Worm (Caenorhabditis elegans): Measurements from ENCODE around the gene str-149.

The str-149 gene

DNA sequence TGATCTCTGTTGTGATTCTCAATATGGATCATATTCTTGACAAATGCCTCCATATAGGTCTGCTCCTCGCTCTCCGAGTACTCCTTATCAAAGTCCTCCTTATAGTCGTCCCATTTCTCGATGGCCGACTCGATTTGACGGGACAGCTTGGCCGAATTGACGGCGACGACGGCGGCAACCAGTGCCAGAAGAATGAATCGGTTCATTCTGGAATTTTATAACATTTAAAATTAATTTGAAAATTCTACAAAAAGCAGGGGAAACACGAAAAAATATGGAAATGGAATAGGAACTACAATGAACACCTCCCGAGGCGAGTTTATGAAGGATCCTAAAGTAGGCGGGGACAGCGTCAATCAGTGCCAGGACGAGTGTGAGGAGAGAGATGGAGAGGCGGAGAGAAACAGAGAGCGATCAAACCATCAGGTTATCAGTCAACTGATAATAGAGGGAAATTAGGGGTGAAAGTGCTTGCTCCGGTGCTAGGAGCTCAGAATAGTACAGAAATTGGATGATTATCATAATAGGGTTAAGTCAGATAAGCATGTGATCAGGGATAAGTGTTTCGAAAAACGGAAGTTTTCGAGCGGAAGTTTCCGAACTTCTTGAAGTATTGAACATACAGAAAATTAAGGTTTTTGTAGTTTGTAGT, 22.0 kb downstream of the str-149 start, which contains the start of gene cpl-1:
Gene cpl-1 (minus strand): TSS at position 207 of the 652 bp plus-strand sequence.
- TF ChIP-seq pqm-1 (tag; optimal IDR thresholded peaks at IDR 0.05), result peak; percentile 77
- TF ChIP-seq lin-15B (tag; optimal IDR thresholded peaks at IDR 0.05), result no peak
- no peak for TF ChIP-seq eor-1 (tag; optimal IDR thresholded peaks at IDR 0.05)
- peak; percentile 82 for TF ChIP-seq ama-1 (optimal IDR thresholded peaks at IDR 0.05)
- peak; percentile 16 for TF ChIP-seq nfya-1 (tag; optimal IDR thresholded peaks at IDR 0.05; ENCODE audit: insufficient read depth)
- peak; percentile 69 for TF ChIP-seq jun-1 (tag; optimal IDR thresholded peaks at IDR 0.05)
- peak; percentile 95 for TF ChIP-seq elt-2 (tag; optimal IDR thresholded peaks at IDR 0.05)

DNA sequence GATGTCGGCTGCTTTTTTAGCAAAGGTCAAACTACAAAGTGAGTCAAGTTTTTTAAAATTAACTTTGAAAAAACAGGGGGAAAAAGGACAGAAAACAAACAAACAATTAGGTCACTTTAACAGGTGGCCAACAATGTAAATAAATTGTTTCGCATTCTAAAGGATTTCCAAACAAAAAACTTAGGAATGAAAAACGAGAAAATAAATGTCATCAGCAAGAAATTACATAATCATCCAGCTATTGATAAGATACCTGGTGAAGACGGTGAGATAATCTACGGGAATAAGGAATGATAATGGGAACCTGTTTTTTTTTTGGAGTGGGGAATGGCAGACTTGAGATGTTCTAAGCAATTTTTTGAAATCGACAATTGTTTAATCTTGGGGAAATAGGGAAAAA, 22.8 kb downstream of the str-149 start:
- TF ChIP-seq elt-3 (tag; optimal IDR thresholded peaks at IDR 0.05) (peak in 1 of 3 experiments; percentile 9), skn-1 (tag; optimal IDR thresholded peaks at IDR 0.05) (no peak)

DNA sequence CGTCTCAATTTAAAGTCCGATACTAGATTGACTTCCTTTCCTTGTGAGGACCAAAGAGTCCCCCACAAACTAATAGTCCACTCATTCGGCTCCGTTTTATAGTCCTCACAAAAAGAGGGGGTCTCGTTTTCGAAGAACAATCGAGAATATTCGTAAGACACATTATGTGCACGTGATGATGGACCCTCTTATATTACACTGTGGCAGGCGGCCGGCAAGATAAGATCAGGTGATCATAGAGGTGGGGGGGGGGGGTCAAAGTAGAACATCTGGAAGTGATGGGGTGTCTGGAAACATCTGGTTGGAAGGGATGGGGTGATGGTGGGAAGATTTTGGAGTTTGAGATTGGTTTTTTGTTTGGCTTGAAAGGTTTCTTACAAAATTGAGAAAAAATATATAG, 25.2 kb downstream of the str-149 start:
- TF ChIP-seq tbx-2 (tag; optimal IDR thresholded peaks at IDR 0.05) (no peak), eor-1 (tag; optimal IDR thresholded peaks at IDR 0.05) (no peak), nhr-77 (tag; optimal IDR thresholded peaks at IDR 0.05) (no peak), ceh-82 (tag; optimal IDR thresholded peaks at IDR 0.05) (no peak), fos-1 (tag; optimal IDR thresholded peaks at IDR 0.05) (no peak), ceh-9 (tag; optimal IDR thresholded peaks at IDR 0.05) (no peak), R02D3.7 (tag; optimal IDR thresholded peaks at IDR 0.05) (no peak), ceh-16 (tag; optimal IDR thresholded peaks at IDR 0.05) (no peak), unc-62 (GFP tag; optimal IDR thresholded peaks at IDR 0.05) (no peak), unc-39 (tag; optimal IDR thresholded peaks at IDR 0.05) (no peak), ceh-28 (tag; optimal IDR thresholded peaks at IDR 0.05) (no peak), pha-4 (tag; optimal IDR thresholded peaks at IDR 0.05) (no peak), nhr-25 (tag; optimal IDR thresholded peaks at IDR 0.05) (no peak), lsy-12 (tag; optimal IDR thresholded peaks at IDR 0.05) (no peak), ZK546.5 (tag; optimal IDR thresholded peaks at IDR 0.05) (no peak)

DNA sequence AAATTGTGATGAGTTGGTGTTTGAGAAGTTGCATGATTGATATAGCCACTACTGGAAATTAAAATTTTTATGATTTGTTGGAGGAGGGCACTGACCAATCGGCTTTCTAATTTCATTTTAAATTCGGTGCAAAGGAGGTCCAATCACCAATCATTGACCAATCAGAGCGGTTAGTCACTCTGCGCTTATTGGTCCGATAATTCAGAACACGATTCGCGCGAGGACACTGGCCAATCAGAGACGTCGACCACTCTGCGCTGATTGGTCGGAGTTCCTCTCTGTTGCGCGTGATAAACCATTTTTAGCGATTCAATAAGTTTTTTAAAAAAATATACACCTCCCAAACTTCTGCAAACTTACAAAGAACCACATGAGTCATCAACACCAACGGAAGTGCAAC, 26.6 kb downstream of the str-149 start:
- TF ChIP-seq nfya-1 (tag; optimal IDR thresholded peaks at IDR 0.05; ENCODE audit: insufficient read depth) (peak; percentile 62), nhr-12 (tag; optimal IDR thresholded peaks at IDR 0.05) (no peak)

DNA sequence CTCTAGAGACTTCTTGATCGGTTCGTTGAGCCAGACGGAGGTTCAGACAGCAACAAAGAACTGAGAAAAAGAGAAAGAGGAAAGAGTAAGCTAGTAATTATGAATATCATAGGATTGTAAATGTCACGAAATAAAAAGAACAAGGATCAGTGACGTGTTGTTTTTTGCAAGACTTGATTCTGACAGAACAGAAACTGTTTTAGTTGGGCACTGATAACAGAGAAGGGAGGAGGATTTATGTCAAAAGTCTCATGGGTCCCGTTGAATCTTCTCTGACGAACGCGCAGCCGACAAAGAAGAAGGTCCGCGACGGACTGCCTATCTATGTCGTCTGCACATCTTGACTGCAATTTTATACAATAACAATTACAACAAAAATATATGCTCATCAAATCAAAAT, 27.4 kb downstream of the str-149 start, which contains the start of gene T03E6.9:
Gene T03E6.9 (minus strand): TSS at position 101 of the 400 bp plus-strand sequence.
- TF ChIP-seq nhr-237 (tag; optimal IDR thresholded peaks at IDR 0.05), result no peak
- no peak for TF ChIP-seq ama-1 (optimal IDR thresholded peaks at IDR 0.05)
- no peak for TF ChIP-seq aly-2 (tag; optimal IDR thresholded peaks at IDR 0.05)

DNA sequence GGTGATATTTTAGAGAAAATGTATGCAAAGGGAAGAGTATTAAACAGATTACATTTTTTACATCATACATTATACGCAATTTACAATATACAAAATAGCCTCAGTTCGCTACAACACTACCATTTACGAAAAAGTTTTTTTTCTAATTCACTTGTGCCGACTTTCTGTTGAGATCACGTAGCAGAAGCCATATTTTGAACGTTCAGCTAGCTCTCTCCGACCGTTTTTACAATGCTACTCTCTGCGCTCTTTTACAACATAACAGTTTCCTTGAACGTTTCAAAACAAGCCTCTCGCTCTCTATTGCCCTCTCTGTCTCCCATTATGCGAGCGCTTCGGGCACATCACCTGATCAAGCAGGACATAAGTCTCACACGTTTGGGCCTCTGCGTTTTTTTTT, 29.8 kb downstream of the str-149 start, which contains the start of gene T03E6.8:
Gene T03E6.8 (minus strand): TSS at position 101 of the 400 bp plus-strand sequence.
- TF ChIP-seq lin-39 (tag; optimal IDR thresholded peaks at IDR 0.05) (no peak), ztf-4 (tag; optimal IDR thresholded peaks at IDR 0.05) (no peak), ztf-11 (tag; optimal IDR thresholded peaks at IDR 0.05) (no peak), skn-1 (tag; optimal IDR thresholded peaks at IDR 0.05) (no peak), lin-15B (tag; optimal IDR thresholded peaks at IDR 0.05) (no peak), pqm-1 (tag; optimal IDR thresholded peaks at IDR 0.05) (no peak)

DNA sequence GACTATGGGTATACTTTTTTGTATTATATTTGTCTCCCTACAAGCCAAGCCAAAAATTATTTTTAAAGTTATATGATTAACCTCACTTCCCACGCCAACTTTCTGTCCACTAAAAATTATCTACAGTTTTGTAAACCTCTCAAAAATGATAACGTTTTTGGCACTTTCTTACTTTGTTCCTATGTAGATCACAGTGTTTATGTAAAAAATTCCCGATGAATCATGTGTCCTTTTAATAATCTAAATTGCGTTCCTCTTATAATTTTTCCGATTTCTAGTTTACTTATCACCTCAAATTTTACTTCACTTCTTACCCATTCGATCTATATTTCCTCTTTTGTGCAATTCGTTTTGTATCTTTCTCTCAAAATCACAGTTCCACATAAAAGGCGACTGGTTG, 31.0 kb downstream of the str-149 start:
- TF ChIP-seq elt-3 (tag; optimal IDR thresholded peaks at IDR 0.05) (no peak), eor-1 (tag; optimal IDR thresholded peaks at IDR 0.05) (no peak), elt-2 (tag; optimal IDR thresholded peaks at IDR 0.05) (peak; percentile 42), pqm-1 (tag; optimal IDR thresholded peaks at IDR 0.05) (peak; percentile 56), ceh-28 (tag; optimal IDR thresholded peaks at IDR 0.05) (no peak), sea-2 (GFP tag; optimal IDR thresholded peaks at IDR 0.05) (no peak), daf-12 (tag; optimal IDR thresholded peaks at IDR 0.05) (no peak), elt-1 (tag; optimal IDR thresholded peaks at IDR 0.05) (no peak), nhr-25 (tag; optimal IDR thresholded peaks at IDR 0.05) (no peak), nhr-43 (tag; optimal IDR thresholded peaks at IDR 0.05; ENCODE audit: poor library complexity, severe bottlenecking) (no peak), nhr-77 (tag; optimal IDR thresholded peaks at IDR 0.05) (no peak), unc-62 (GFP tag; optimal IDR thresholded peaks at IDR 0.05) (no peak), fkh-10 (GFP tag; optimal IDR thresholded peaks at IDR 0.05) (no peak)

All from whole organism, L3 larva.